Worm (Caenorhabditis elegans) whole organism, mixed stage, embryonic: Measurements from ENCODE around the gene T10G3.2.

ENCODE experiments used
- bed-3 ChIP-seq: fragments of 200-800 bp; sonication (Bioruptor generic); optimal IDR thresholded peaks from 3 replicates; lab custom pipeline; 2018; ENCODE audit warnings: mild to moderate bottlenecking, missing genetic modification characterization, moderate library complexity, missing compliant biosample characterization
- blmp-1 ChIP-seq: fragments of 150-350 bp; optimal IDR thresholded peaks from 2 replicates; lab custom pipeline; 2014; ENCODE audit warnings: missing biosample characterization, missing genetic modification characterization
- ceh-39 ChIP-seq: fragments of 150-350 bp; optimal IDR thresholded peaks from 2 replicates; lab custom pipeline; 2014; ENCODE audit warnings: missing biosample characterization, missing genetic modification characterization
- ceh-43 ChIP-seq: fragments of 200-800 bp; sonication (Bioruptor generic); optimal IDR thresholded peaks from 2 replicates; lab custom pipeline; 2018; ENCODE audit warnings: mild to moderate bottlenecking, missing genetic modification characterization, moderate library complexity, missing compliant biosample characterization
- ceh-83 ChIP-seq: fragments of 200-800 bp; sonication (Bioruptor generic); optimal IDR thresholded peaks from 2 replicates; lab custom pipeline; 2018; ENCODE audit warnings: mild to moderate bottlenecking, missing genetic modification characterization, missing compliant biosample characterization
- ces-1 ChIP-seq: fragments of 150-350 bp; optimal IDR thresholded peaks from 2 replicates; lab custom pipeline; 2014; ENCODE audit warnings: missing biosample characterization, missing genetic modification reagents, missing genetic modification characterization
- drap-1 ChIP-seq: fragments of 200-800 bp; sonication (Bioruptor generic); optimal IDR thresholded peaks from 3 replicates; lab custom pipeline; 2018; ENCODE audit warnings: mild to moderate bottlenecking, missing genetic modification characterization, missing compliant biosample characterization
- elt-1 ChIP-seq: sonication (generic microtip); optimal IDR thresholded peaks from 2 replicates; lab custom pipeline; 2017; ENCODE audit warnings: missing genetic modification characterization, mild to moderate bottlenecking, missing compliant biosample characterization, antibody characterized with exemption, moderate library complexity, borderline replicate concordance; ENCODE audit not compliant: insufficient read depth
- elt-3 ChIP-seq: fragments of 150-350 bp; optimal IDR thresholded peaks from 2 replicates; lab custom pipeline; 2014; ENCODE audit warnings: missing biosample characterization, missing genetic modification characterization
- flh-1 ChIP-seq: fragments of 200-800 bp; sonication (Bioruptor generic); optimal IDR thresholded peaks from 2 replicates; lab custom pipeline; 2018; ENCODE audit warnings: mild to moderate bottlenecking, missing genetic modification characterization, moderate library complexity, missing compliant biosample characterization
- lin-13 ChIP-seq: fragments of 150-350 bp; optimal IDR thresholded peaks from 2 replicates; lab custom pipeline; 2014; ENCODE audit warnings: missing biosample characterization, missing genetic modification characterization
- lin-32 ChIP-seq: fragments of 200-800 bp; sonication (Bioruptor generic); optimal IDR thresholded peaks from 2 replicates; lab custom pipeline; 2018; ENCODE audit warnings: mild to moderate bottlenecking, missing genetic modification characterization, missing compliant biosample characterization
- lsy-2 ChIP-seq: fragments of 150-350 bp; optimal IDR thresholded peaks from 2 replicates; lab custom pipeline; 2014; ENCODE audit warnings: missing biosample characterization, missing genetic modification characterization
- mep-1 ChIP-seq: fragments of 150-350 bp; optimal IDR thresholded peaks from 2 replicates; lab custom pipeline; 2017; ENCODE audit warnings: missing biosample characterization, missing genetic modification reagents, missing genetic modification characterization, inconsistent platforms
- mls-2 ChIP-seq: sonication (generic microtip); optimal IDR thresholded peaks from 2 replicates; lab custom pipeline; 2016; ENCODE audit warnings: mild to moderate bottlenecking, missing genetic modification characterization, moderate library complexity, missing compliant biosample characterization
- nhr-12 ChIP-seq: fragments of 150-350 bp; optimal IDR thresholded peaks from 2 replicates; lab custom pipeline; 2014; ENCODE audit warnings: missing biosample characterization, missing genetic modification characterization
- nhr-2 ChIP-seq: fragments of 150-350 bp; optimal IDR thresholded peaks from 2 replicates; lab custom pipeline; 2014; ENCODE audit warnings: missing biosample characterization, missing genetic modification characterization
- nhr-237 ChIP-seq: fragments of 150-350 bp; optimal IDR thresholded peaks from 2 replicates; lab custom pipeline; 2014; ENCODE audit warnings: missing biosample characterization, missing genetic modification characterization
- nhr-28 ChIP-seq: fragments of 150-350 bp; optimal IDR thresholded peaks from 2 replicates; lab custom pipeline; 2014; ENCODE audit warnings: missing biosample characterization, missing genetic modification characterization
- nhr-76 ChIP-seq: sonication (generic microtip); optimal IDR thresholded peaks from 2 replicates; lab custom pipeline; 2017; ENCODE audit warnings: missing biosample characterization, missing genetic modification characterization
- pha-4 ChIP-seq: fragments of 150-350 bp; optimal IDR thresholded peaks from 2 replicates; lab custom pipeline; 2018; ENCODE audit warnings: missing biosample characterization, missing genetic modification reagents, missing genetic modification characterization
- sem-2 ChIP-seq: fragments of 200-800 bp; sonication (Bioruptor generic); optimal IDR thresholded peaks from 2 replicates; lab custom pipeline; 2018; ENCODE audit warnings: mild to moderate bottlenecking, missing genetic modification characterization, missing compliant biosample characterization
- snpc-4 ChIP-seq: fragments of 150-350 bp; optimal IDR thresholded peaks from 2 replicates; lab custom pipeline; 2014; ENCODE audit warnings: missing biosample characterization, missing genetic modification characterization
- sptf-1 ChIP-seq: sonication (generic microtip); optimal IDR thresholded peaks from 2 replicates; lab custom pipeline; 2017; ENCODE audit warnings: mild to moderate bottlenecking, missing genetic modification characterization, moderate library complexity, missing compliant biosample characterization
- unc-39 ChIP-seq: fragments of 150-350 bp; optimal IDR thresholded peaks from 2 replicates; lab custom pipeline; 2014; ENCODE audit warnings: missing biosample characterization, missing genetic modification characterization
- unc-62 ChIP-seq: fragments of 150-350 bp; optimal IDR thresholded peaks from 2 replicates; lab custom pipeline; 2014; ENCODE audit warnings: missing biosample characterization, missing genetic modification reagents, missing genetic modification characterization
- zip-8 ChIP-seq: fragments of 150-350 bp; optimal IDR thresholded peaks from 2 replicates; lab custom pipeline; 2014; ENCODE audit warnings: missing biosample characterization, missing genetic modification characterization
- ztf-11 ChIP-seq: fragments of 150-350 bp; optimal IDR thresholded peaks from 2 replicates; lab custom pipeline; 2014; ENCODE audit warnings: missing biosample characterization, missing genetic modification characterization

The T10G3.2 gene

DNA sequence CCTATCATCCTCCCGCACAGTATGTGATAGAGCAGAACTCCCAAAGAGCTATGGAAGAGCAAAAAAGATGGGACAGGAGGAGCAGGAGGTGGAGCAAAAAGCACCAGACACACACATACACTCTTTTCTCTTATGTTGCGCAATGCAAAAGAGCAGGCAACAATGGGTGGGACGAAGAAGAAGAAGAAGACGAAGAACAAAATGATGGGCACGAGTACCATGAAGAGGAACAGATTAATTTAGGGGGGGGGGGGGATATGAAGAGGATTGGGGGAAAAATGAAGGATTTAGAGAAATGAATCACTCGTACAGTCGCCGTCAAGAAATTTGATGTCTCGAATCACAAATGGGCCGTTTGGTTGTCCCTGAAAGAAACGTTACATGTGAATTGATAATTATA, 32.0 kb upstream of the T10G3.2 start, which contains the start of gene avr-15:
Gene avr-15 (minus strand): TSS at position 101 of the 400 bp plus-strand sequence.
- TF ChIP-seq sptf-1 (tag; lab: Kevin White, UChicago) = no peak
- no peak for TF ChIP-seq lin-32 (GFP tag; lab: Kevin White, UChicago)
- TF ChIP-seq nhr-28 (tag; lab: Kevin White, UChicago) = no peak
- TF ChIP-seq elt-1 (tag; lab: Kevin White, UChicago) = no peak
- TF ChIP-seq snpc-4 (tag; lab: Kevin White, UChicago) = no peak
- peak; percentile 64 for TF ChIP-seq zip-8
- TF ChIP-seq drap-1 = no peak

DNA sequence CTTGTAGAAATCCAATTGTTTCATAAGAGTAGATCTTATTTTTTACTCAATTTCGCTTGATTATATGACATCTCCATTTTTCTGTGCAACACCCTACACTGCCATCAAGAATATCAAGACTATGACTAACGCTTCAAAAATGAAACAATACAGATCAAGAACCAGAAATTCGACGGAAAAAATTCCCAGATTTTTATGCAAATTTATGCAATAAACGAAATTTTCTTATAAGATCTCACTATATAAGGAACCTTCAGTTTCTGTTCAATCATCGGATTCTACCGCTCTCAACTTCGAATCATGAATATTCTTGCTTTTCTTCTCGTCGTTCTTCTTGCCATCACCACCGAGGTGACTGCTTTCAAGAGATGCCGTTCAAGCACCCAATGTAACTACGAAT, 26.7 kb upstream of the T10G3.2 start, which contains the start of gene R11G10.4:
Gene R11G10.4 (plus strand): TSS at position 301 of the 400 bp plus-strand sequence.
- TF ChIP-seq snpc-4 (tag; lab: Kevin White, UChicago) (no peak), nhr-76 (tag; lab: Kevin White, UChicago) (no peak), mls-2 (no peak), nhr-237 (no peak), sptf-1 (tag; lab: Kevin White, UChicago) (no peak), drap-1 (no peak), elt-1 (tag; lab: Kevin White, UChicago) (no peak), nhr-12 (tag; lab: Kevin White, UChicago) (no peak), blmp-1 (tag; lab: Kevin White, UChicago) (no peak), ztf-11 (tag; lab: Kevin White, UChicago) (no peak), mep-1 (no peak), ceh-39 (tag; lab: Kevin White, UChicago) (no peak), unc-62 (no peak), unc-39 (tag; lab: Kevin White, UChicago) (no peak), pha-4 (tag; lab: Kevin White, UChicago) (no peak)

DNA sequence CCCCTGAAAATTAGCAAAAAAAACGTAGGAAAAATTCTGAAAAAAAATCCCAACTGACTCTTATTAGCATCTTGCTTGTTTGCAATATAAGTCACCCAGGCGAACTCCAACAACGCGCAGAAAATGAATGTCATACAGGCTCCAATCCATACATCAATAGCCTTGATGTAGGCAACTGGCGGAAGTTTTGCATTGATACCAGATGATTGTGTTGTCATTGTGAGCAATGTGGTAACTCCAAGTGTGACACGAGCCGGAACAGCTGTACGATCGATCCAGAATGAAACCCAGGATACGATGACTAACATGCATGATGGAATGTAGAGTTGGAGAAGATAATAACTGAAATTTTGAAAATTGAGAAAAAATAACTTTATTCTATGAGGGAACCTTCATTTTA, 19.6 kb upstream of the T10G3.2 start:
- TF ChIP-seq blmp-1 (tag; lab: Kevin White, UChicago) (no peak), ceh-83 (GFP tag; lab: Kevin White, UChicago) (no peak), nhr-76 (tag; lab: Kevin White, UChicago) (no peak), ceh-39 (tag; lab: Kevin White, UChicago) (no peak), lin-32 (GFP tag; lab: Kevin White, UChicago) (no peak), mep-1 (no peak), nhr-2 (no peak), zip-8 (no peak), bed-3 (GFP tag; lab: Kevin White, UChicago) (no peak), sptf-1 (tag; lab: Kevin White, UChicago) (no peak), elt-3 (no peak)

DNA sequence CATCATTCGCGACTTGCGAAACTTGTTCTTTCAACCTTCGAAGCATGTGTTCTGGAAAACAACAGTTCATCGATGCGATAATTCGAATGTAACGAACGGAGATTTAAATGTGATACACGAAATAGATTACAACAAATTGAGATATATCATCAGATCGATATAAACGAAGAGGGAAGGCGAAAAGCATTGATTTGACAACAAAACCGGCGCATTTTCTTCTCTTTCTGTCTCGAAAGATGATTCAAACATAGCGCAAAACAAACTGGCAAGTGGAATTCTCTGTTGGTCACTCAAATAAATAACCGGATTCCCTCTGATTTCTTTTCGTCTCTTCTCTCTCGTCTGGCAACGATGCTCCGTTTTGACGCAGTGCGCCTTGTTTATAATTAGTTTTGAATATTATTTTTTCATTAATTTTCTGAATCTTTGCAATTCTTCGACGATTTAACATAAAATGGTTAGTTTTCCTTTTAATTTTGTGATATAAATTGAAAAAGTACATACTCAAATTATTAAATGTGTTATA, 17.7 kb upstream of the T10G3.2 start, which contains the start of the genes eea-1 and gut-2:
Gene eea-1 (minus strand): TSS at position 51 of the 526 bp plus-strand sequence.
Gene gut-2 (plus strand): TSS at position 369 of the 526 bp plus-strand sequence.
- TF ChIP-seq nhr-28 (tag; lab: Kevin White, UChicago) (no peak), pha-4 (tag; lab: Kevin White, UChicago) (peak; percentile 60), lsy-2 (tag; lab: Kevin White, UChicago) (peak; percentile 22), nhr-237 (peak; percentile 25), ces-1 (GFP tag; lab: Kevin White, UChicago) (peak; percentile 90), mep-1 (peak; percentile 73)

DNA sequence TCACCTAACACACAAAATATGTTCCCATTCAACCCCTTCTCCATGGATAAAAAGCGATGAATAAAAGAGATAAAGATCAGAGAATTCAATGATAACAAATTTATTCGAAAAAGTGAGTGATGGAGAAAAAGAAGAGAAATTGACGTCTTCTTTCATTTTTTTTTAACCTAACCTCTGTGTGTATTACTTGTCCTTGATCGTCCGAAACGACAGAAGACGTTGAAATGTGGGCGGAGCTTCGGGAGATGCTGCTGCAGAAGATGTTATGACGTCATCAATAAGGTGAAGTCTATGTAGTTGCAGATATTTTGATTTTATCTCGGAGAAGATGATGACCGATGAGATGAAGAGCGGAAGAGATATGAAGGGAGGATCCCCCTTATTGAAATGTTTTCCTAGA, 10.2 kb upstream of the T10G3.2 start, which contains the start of gene T10G3.3:
Gene T10G3.3 (minus strand): TSS at position 370 of the 400 bp plus-strand sequence.
- TF ChIP-seq zip-8 (peak; percentile 74), elt-1 (tag; lab: Kevin White, UChicago) (peak; percentile 85), flh-1 (no peak)
- TF ChIP-seq, all 35 proteins: peak for 2

DNA sequence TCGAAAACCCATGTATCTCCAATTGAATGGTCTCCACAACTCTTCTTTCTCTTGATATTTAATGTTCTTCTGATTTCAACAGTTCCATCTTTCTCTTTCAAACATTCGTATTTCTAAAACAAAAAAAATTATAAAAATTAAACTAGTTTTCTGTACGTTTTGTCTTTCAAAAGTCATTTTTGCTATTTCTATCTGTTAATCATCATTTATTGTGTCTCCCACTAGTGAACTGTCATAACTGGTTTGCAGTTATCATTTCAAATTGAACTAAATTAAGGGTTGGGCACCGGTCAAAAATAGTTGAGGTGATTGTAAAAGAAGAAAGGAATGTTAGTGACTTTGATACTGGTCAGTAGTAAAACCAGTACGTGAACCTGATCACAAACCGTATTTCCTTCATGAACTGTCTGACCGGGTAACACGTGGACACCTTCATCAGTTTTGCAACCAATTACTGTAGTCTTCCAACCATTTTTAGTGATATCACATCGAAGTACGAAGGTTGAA, 8.7 kb upstream of the T10G3.2 start:
- TF ChIP-seq ceh-43 (GFP tag; lab: Kevin White, UChicago) (no peak), snpc-4 (tag; lab: Kevin White, UChicago) (no peak), nhr-28 (tag; lab: Kevin White, UChicago) (no peak), lsy-2 (tag; lab: Kevin White, UChicago) (no peak), sem-2 (GFP tag; lab: Kevin White, UChicago) (no peak), pha-4 (tag; lab: Kevin White, UChicago) (no peak), nhr-12 (tag; lab: Kevin White, UChicago) (no peak), lin-13 (tag; lab: Kevin White, UChicago) (no peak)
